Fruit fly (Drosophila melanogaster) Kc167 (cell line): ENCODE data around the gene CG8301.

Experiments used
- insv ChIP-seq: fragments of >200 bp; optimal IDR thresholded peaks from 3 replicates; lab custom pipeline; 2018; ENCODE audit warnings: missing external identifiers
- psq ChIP-seq: fragments of >200 bp; optimal IDR thresholded peaks from 2 replicates; lab custom pipeline; 2017; ENCODE audit warnings: missing external identifiers

- TF ChIP-seq psq (lab: Kevin White, UChicago) (no peak), insv (lab: Kevin White, UChicago) (no peak)
Measured at dm6 chr3R:9606913-9607804, 26.1 kb downstream of the CG8301 start.
